Fruit fly (Drosophila melanogaster) whole organism, embryonic: ENCODE results near the gene CG34056.

Experiments
- CG10543 ChIP-seq: fragments of 200-800 bp; sonication (Bioruptor generic); optimal IDR thresholded peaks from 3 replicates; lab custom pipeline; 2017; ENCODE audit warnings: missing biosample characterization, mild to moderate bottlenecking, missing genetic modification characterization, moderate library complexity
- CG11456 ChIP-seq: fragments of 200-800 bp; sonication (Bioruptor generic); IDR thresholded peaks from 3 replicates; pipeline ENCODE4 v1.3.6; 2022; ENCODE audit warnings: missing biosample characterization, missing genetic modification characterization
- CG12071 ChIP-seq: fragments of 200-800 bp; sonication (Bioruptor generic); optimal IDR thresholded peaks from 3 replicates; lab custom pipeline; 2018; ENCODE audit warnings: missing biosample characterization, mild to moderate bottlenecking, missing genetic modification characterization
- CG12769 ChIP-seq: fragments of 200-800 bp; sonication (Bioruptor generic); optimal IDR thresholded peaks from 2 replicates; lab custom pipeline; 2019; ENCODE audit warnings: missing biosample characterization, mild to moderate bottlenecking, missing genetic modification characterization, moderate library complexity
- CG12942 ChIP-seq: fragments of 200-800 bp; sonication (Bioruptor generic); optimal IDR thresholded peaks from 3 replicates; lab custom pipeline; 2016; ENCODE audit warnings: missing biosample characterization, missing genetic modification characterization
- CG13775 ChIP-seq: fragments of 200-800 bp; sonication (Bioruptor generic); optimal IDR thresholded peaks from 3 replicates; lab custom pipeline; 2017; ENCODE audit warnings: missing biosample characterization, mild to moderate bottlenecking, missing genetic modification characterization
- CG13894 ChIP-seq: fragments of 200-800 bp; sonication (Bioruptor generic); optimal IDR thresholded peaks from 3 replicates; lab custom pipeline; 2018; ENCODE audit warnings: missing biosample characterization, mild to moderate bottlenecking, missing genetic modification characterization, moderate library complexity
- CG15601 ChIP-seq: fragments of 200-800 bp; sonication (Bioruptor generic); optimal IDR thresholded peaks from 3 replicates; lab custom pipeline; 2019; ENCODE audit warnings: missing biosample characterization, mild to moderate bottlenecking, missing genetic modification characterization, moderate library complexity
- CG18011 ChIP-seq: fragments of 200-800 bp; sonication (Bioruptor generic); optimal IDR thresholded peaks from 2 replicates; lab custom pipeline; 2017; ENCODE audit warnings: missing biosample characterization, missing genetic modification characterization, mild to moderate bottlenecking, moderate library complexity, missing genotype
- CG18262 ChIP-seq: fragments of 200-800 bp; optimal IDR thresholded peaks from 3 replicates; lab custom pipeline; 2019; ENCODE audit warnings: missing biosample characterization, mild to moderate bottlenecking, missing genetic modification characterization, moderate library complexity
- CG18599 ChIP-seq: fragments of 200-800 bp; sonication (Bioruptor generic); optimal IDR thresholded peaks from 3 replicates; lab custom pipeline; 2017; ENCODE audit warnings: missing biosample characterization, missing genetic modification characterization, mild to moderate bottlenecking, moderate library complexity, missing genetic modification reagents
- CG18619 ChIP-seq: fragments of 200-800 bp; sonication (Bioruptor generic); optimal IDR thresholded peaks from 3 replicates; lab custom pipeline; 2017; ENCODE audit warnings: missing biosample characterization, mild to moderate bottlenecking, missing genetic modification characterization
- CG2678 ChIP-seq: fragments of 200-800 bp; sonication (Bioruptor generic); optimal IDR thresholded peaks from 3 replicates; lab custom pipeline; 2019; ENCODE audit warnings: missing biosample characterization, mild to moderate bottlenecking, missing genetic modification characterization, moderate library complexity
- CG32772 ChIP-seq: fragments of 200-800 bp; sonication (Bioruptor generic); IDR thresholded peaks from 2 replicates; pipeline ENCODE4 v1.3.6; 2022; ENCODE audit warnings: missing biosample characterization, missing genetic modification characterization
- CG34376 ChIP-seq: fragments of 200-800 bp; sonication (Bioruptor generic); optimal IDR thresholded peaks from 2 replicates; lab custom pipeline; 2018; ENCODE audit warnings: missing biosample characterization, mild to moderate bottlenecking, missing genetic modification characterization
- CG7372 ChIP-seq: fragments of 200-800 bp; sonication (Bioruptor generic); IDR thresholded peaks from 2 replicates; pipeline ENCODE4 v1.3.6; 2022; ENCODE audit warnings: missing biosample characterization, missing genetic modification characterization
- CG7745 ChIP-seq: fragments of 200-800 bp; sonication (Bioruptor generic); optimal IDR thresholded peaks from 2 replicates; lab custom pipeline; 2018; ENCODE audit warnings: missing biosample characterization, mild to moderate bottlenecking, missing genetic modification characterization, moderate library complexity
- CG8089 ChIP-seq: fragments of 200-800 bp; sonication (Bioruptor generic); optimal IDR thresholded peaks from 3 replicates; lab custom pipeline; 2016; ENCODE audit warnings: missing biosample characterization, missing genetic modification characterization
- CoRest ChIP-seq: fragments of 200-800 bp; sonication (Bioruptor generic); optimal IDR thresholded peaks from 3 replicates; lab custom pipeline; 2018; ENCODE audit warnings: missing biosample characterization, mild to moderate bottlenecking, missing genetic modification characterization, moderate library complexity
- D19B ChIP-seq: fragments of 200-800 bp; sonication (Bioruptor generic); optimal IDR thresholded peaks from 2 replicates; lab custom pipeline; 2017; ENCODE audit warnings: missing biosample characterization, mild to moderate bottlenecking, missing genetic modification characterization
- Eip74EF ChIP-seq, 2 experiments: fragments of 200-800 bp in 1 of 2; fragments of >200 bp in 1 of 2; sonication (Bioruptor generic) in 1 of 2; optimal IDR thresholded peaks; 2 replicates each; lab custom pipeline; 2017 to 2019; ENCODE audit warnings: missing biosample characterization in 2 of 2, missing genetic modification characterization in 2 of 2, mild to moderate bottlenecking in 1 of 2, moderate library complexity in 1 of 2
- Ets65A ChIP-seq: fragments of 200-800 bp; sonication (Bioruptor generic); peaks from one replicate; lab custom pipeline; 2016; ENCODE audit warnings: missing biosample characterization, missing genetic modification characterization
- Fer3 ChIP-seq: fragments of 200-800 bp; sonication (Bioruptor generic); optimal IDR thresholded peaks from 2 replicates; lab custom pipeline; 2018; ENCODE audit warnings: missing biosample characterization, mild to moderate bottlenecking, missing genetic modification characterization, moderate library complexity
- GATAe ChIP-seq: fragments of 200-800 bp; sonication (Bioruptor generic); conservative IDR thresholded peaks from 2 replicates; pipeline ENCODE4 v1.3.6; 2022; ENCODE audit warnings: missing biosample characterization, missing genetic modification characterization
- Hr3 ChIP-seq: fragments of 200-800 bp; sonication (Bioruptor generic); optimal IDR thresholded peaks from 3 replicates; lab custom pipeline; 2016; ENCODE audit warnings: missing biosample characterization, missing genetic modification characterization
- MBD-R2 ChIP-seq: fragments of 200-800 bp; sonication (Bioruptor generic); IDR thresholded peaks from 2 replicates; pipeline ENCODE4 v1.3.6; 2022; ENCODE audit warnings: missing biosample characterization, missing genetic modification characterization
- Med ChIP-seq: fragments of 200-800 bp; sonication (Bioruptor generic); peaks from one replicate; lab custom pipeline; 2016; ENCODE audit warnings: missing biosample characterization, missing genetic modification characterization, mild to moderate bottlenecking, inconsistent platforms, moderate library complexity
- PHDP ChIP-seq: fragments of 200-800 bp; sonication (Bioruptor generic); optimal IDR thresholded peaks from 3 replicates; lab custom pipeline; 2018; ENCODE audit warnings: missing biosample characterization, mild to moderate bottlenecking, missing genetic modification characterization, moderate library complexity
- Ptx1 ChIP-seq: fragments of 200-800 bp; sonication (Bioruptor generic); IDR thresholded peaks from 2 replicates; pipeline ENCODE4 v1.3.6; 2022; ENCODE audit warnings: missing biosample characterization, missing genetic modification characterization
- Rfx ChIP-seq: fragments of 200-800 bp; sonication (Bioruptor generic); IDR thresholded peaks from 2 replicates; pipeline ENCODE4 v1.3.6; 2022; ENCODE audit warnings: missing biosample characterization, missing genetic modification characterization
- caup ChIP-seq: fragments of 200-800 bp; sonication (Bioruptor generic); optimal IDR thresholded peaks from 3 replicates; lab custom pipeline; 2017; ENCODE audit warnings: missing biosample characterization, mild to moderate bottlenecking, missing genetic modification characterization, moderate library complexity; ENCODE audit not compliant: severe bottlenecking
- chinmo ChIP-seq: fragments of 200-800 bp; sonication (Bioruptor generic); IDR thresholded peaks from 4 replicates; pipeline ENCODE4 v1.3.6; 2022; ENCODE audit warnings: missing biosample characterization, missing genetic modification characterization; ENCODE audit not compliant: partially characterized antibody
- dpn ChIP-seq, 2 experiments: fragments of 200-800 bp; sonication (Bioruptor generic); optimal IDR thresholded peaks; 3 replicates each; lab custom pipeline; 2016; ENCODE audit warnings: missing biosample characterization in 2 of 2, missing genetic modification characterization in 2 of 2
- exex ChIP-seq: fragments of 200-800 bp; sonication (Bioruptor generic); optimal IDR thresholded peaks from 4 replicates; lab custom pipeline; 2018; ENCODE audit warnings: missing biosample characterization, mild to moderate bottlenecking, missing genetic modification characterization, moderate library complexity
- gcm ChIP-seq: fragments of 200-800 bp; sonication (Bioruptor generic); optimal IDR thresholded peaks from 2 replicates; lab custom pipeline; 2019; ENCODE audit warnings: missing biosample characterization, mild to moderate bottlenecking, missing genetic modification characterization, moderate library complexity
- grn ChIP-seq: fragments of 200-800 bp; sonication (Bioruptor generic); optimal IDR thresholded peaks from 3 replicates; lab custom pipeline; 2017; ENCODE audit warnings: missing biosample characterization, missing genetic modification characterization
- jumu ChIP-seq: fragments of 200-800 bp; sonication (Bioruptor generic); optimal IDR thresholded peaks from 3 replicates; lab custom pipeline; 2016; ENCODE audit warnings: missing biosample characterization, missing genetic modification characterization
- lmd ChIP-seq: fragments of 200-800 bp; sonication (Bioruptor generic); IDR thresholded peaks from 2 replicates; pipeline ENCODE4 v1.3.6; 2022; ENCODE audit warnings: missing biosample characterization, missing genetic modification characterization
- nerfin-1 ChIP-seq: fragments of 200-800 bp; sonication (Bioruptor generic); optimal IDR thresholded peaks from 3 replicates; lab custom pipeline; 2019; ENCODE audit warnings: missing biosample characterization, mild to moderate bottlenecking, missing genetic modification characterization, moderate library complexity
- peb ChIP-seq: fragments of 200-800 bp; sonication (Bioruptor generic); IDR thresholded peaks from 2 replicates; pipeline ENCODE4 v1.3.6; 2022; ENCODE audit warnings: missing biosample characterization, missing genetic modification characterization
- salm ChIP-seq: fragments of 200-800 bp; sonication (Bioruptor generic); optimal IDR thresholded peaks from 2 replicates; lab custom pipeline; 2018; ENCODE audit warnings: missing biosample characterization, mild to moderate bottlenecking, missing genetic modification characterization
- sd ChIP-seq: fragments of 200-800 bp; sonication (Bioruptor generic); optimal IDR thresholded peaks from 3 replicates; lab custom pipeline; 2018; ENCODE audit warnings: missing biosample characterization, mild to moderate bottlenecking, missing genetic modification characterization, moderate library complexity
- sens ChIP-seq: fragments of 200-800 bp; sonication (Bioruptor generic); peaks from one replicate; lab custom pipeline; 2016; ENCODE audit warnings: missing biosample characterization, missing genetic modification characterization
- sug ChIP-seq: fragments of 200-800 bp; optimal IDR thresholded peaks from 2 replicates; lab custom pipeline; 2019; ENCODE audit warnings: missing biosample characterization, mild to moderate bottlenecking, missing genetic modification characterization, moderate library complexity

CG34056 gene

DNA sequence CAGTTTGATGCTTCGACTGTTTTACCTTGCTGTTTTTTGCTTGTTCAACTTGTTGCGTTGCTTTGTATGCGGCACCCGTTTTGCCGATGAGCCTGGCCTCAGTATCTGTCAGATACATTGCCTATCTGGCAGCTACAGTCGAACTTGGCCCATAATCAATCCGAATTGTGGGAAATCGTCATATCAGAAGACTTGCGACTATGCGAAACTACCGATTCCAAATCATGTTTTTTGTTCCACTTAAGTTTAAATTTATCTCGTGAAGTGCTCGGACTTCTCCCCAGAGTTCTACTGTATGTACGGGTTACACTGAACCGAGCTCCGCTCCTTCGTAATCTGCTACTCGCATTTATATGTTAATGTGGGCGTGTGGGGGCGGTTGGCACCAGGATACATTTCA lies 11.5 kb upstream of the CG34056 start (continued):
- 0 out of 3 replicates have a peak, but pooled peaks have one; percentile 4 for TF ChIP-seq CG11456 (GFP tag; lab: Robert Waterston, UW)
- peak; percentile 28 for TF ChIP-seq caup
- peak in 1 of 2 experiments; percentile 8 for TF ChIP-seq dpn (GFP tag; optimal IDR thresholded peaks at IDR 0.05; lab: Kevin White, UChicago)
- peak; percentile 23 for TF ChIP-seq Fer3 (tag; lab: Kevin White, UChicago)
- 0 out of 2 replicates have a peak, but pooled peaks have one; percentile 16 for TF ChIP-seq MBD-R2 (GFP tag; lab: Robert Waterston, UW)
- TF ChIP-seq Rfx (GFP tag; lab: Robert Waterston, UW), result peak; percentile 66
- peak; percentile 25; the same call in 1 of the 2 replicates for TF ChIP-seq lmd (GFP tag; lab: Robert Waterston, UW)
- 0 out of 4 replicates have a peak, but pooled peaks have one; percentile 2 for TF ChIP-seq chinmo (GFP tag; lab: Robert Waterston, UW)

DNA sequence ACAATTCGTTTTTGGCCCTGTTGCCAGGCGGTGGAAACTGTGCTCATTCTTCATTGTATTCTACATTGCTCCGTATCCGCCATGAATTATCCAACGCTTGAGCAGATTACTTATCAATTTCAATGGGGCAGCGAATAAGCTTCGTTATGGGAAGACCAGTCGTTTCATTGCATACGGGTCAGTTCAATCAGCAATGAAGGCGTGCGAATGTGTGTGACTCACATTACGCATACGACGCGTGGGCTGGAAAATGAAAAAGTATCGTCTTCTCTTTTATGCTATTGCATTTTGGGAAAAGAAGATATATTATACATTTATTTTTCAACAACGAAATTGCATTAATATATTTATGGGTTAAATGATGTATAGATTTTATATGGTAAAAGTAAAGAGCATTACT lies 10.7 kb upstream of the CG34056 start:
- TF ChIP-seq Ptx1 (GFP tag; lab: Robert Waterston, UW) (no peak), gcm (peak; percentile 9), peb (GFP tag; lab: Robert Waterston, UW) (no peak), Ets65A (peak; percentile 10), Med (GFP tag; lab: Kevin White, UChicago) (peak; percentile 20), CG18011 (GFP tag; lab: Kevin White, UChicago) (no peak), CoRest (tag; lab: Kevin White, UChicago) (no peak), CG7372 (0 out of 2 replicates have a peak, but pooled peaks have one; percentile 50)
- TF ChIP-seq, all 482 proteins: peak for 4

DNA sequence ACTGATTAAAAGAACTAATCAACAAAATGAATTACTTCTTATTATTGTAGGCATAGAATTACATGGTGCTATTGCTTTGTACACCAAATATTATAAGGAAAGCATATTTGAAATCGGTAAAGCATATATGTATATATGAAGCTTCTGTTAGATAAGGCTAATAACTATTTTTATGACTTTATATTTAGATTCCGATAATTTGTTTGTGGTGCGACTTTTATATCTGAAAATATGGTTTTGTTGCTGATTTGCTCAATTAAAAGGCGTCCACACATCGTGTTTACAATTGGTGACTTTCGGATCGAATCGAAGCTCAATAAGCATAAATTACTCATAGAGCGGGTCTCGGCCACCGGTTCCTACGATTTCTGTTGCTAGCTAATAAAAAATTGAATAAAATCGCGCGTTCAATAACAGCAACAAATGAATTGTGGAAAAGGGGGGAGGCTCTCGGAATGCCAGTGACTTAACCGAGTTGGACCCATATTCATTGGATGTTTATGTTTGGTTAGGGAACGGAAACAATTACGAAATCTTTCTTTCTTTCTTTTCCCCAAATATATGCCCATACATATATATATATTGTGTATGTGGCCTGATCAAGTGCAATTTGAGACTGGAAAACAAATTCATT lies 10.0 kb upstream of the CG34056 start:
- TF ChIP-seq D19B, result no peak
- no peak for TF ChIP-seq CG12942 (GFP tag; lab: Kevin White, UChicago)
- TF ChIP-seq CG7745 (tag; lab: Kevin White, UChicago), result no peak
- TF ChIP-seq CG13894 (tag; lab: Kevin White, UChicago), result peak; percentile 19
- TF ChIP-seq CG18619, result no peak
- peak; percentile 8 for TF ChIP-seq CG12769 (tag; lab: Kevin White, UChicago)
- TF ChIP-seq Hr3 (GFP tag; lab: Kevin White, UChicago), result no peak
- peak; percentile 20 for TF ChIP-seq sug (tag; lab: Kevin White, UChicago)
- peak; percentile 56 for TF ChIP-seq CG34376
- peak; percentile 8 for TF ChIP-seq sens
- TF ChIP-seq CG15601, result no peak
- TF ChIP-seq exex, result peak; percentile 66
- peak; percentile 11 for TF ChIP-seq CG2678 (tag; lab: Kevin White, UChicago)
- no peak for TF ChIP-seq jumu
- TF ChIP-seq CG8089 (GFP tag; lab: Kevin White, UChicago), result no peak
- no peak for TF ChIP-seq CG32772
- TF ChIP-seq sd (tag; lab: Kevin White, UChicago), result peak; percentile 90
- TF ChIP-seq PHDP (tag; lab: Kevin White, UChicago), result peak; percentile 19

dm6 chr3L:887423-888097 lies 8.2 kb upstream of the CG34056 start:
- peak in 1 of 2 experiments; percentile 34 for TF ChIP-seq Eip74EF (GFP tag; optimal IDR thresholded peaks at IDR 0.05; lab: Kevin White, UChicago)
- peak; percentile 95 for TF ChIP-seq exex
- TF ChIP-seq CG12071 (GFP tag; lab: Kevin White, UChicago), result peak; percentile 10
- TF ChIP-seq sd (tag; lab: Kevin White, UChicago), result peak; percentile 31
- peak; percentile 34 for TF ChIP-seq salm (tag; lab: Kevin White, UChicago)
- peak; percentile 39 for TF ChIP-seq CG10543 (GFP tag; lab: Kevin White, UChicago)
- peak; percentile 53; the same call in 1 of the 2 replicates for TF ChIP-seq GATAe (GFP tag; lab: Robert Waterston, UW)
- TF ChIP-seq CG13775 (GFP tag; lab: Kevin White, UChicago), result no peak
- peak; percentile 32 for TF ChIP-seq CG18599 (GFP tag; lab: Kevin White, UChicago)
- TF ChIP-seq Med (GFP tag; lab: Kevin White, UChicago), result peak; percentile 54
- peak; percentile 84 for TF ChIP-seq sug (tag; lab: Kevin White, UChicago)
- peak; percentile 26 for TF ChIP-seq nerfin-1 (tag; lab: Kevin White, UChicago)
- TF ChIP-seq grn, result peak; percentile 85
- peak; percentile 11 for TF ChIP-seq CG18262 (tag; lab: Kevin White, UChicago)
